Fruit fly (Drosophila melanogaster): ENCODE results near the gene aos.

- TF ChIP-seq psq (optimal IDR thresholded peaks at IDR 0.05) (no peak), pan (optimal IDR thresholded peaks at IDR 0.05) (no peak)
These were observed 5.8 kb upstream of the aos start for dm6 chr3L:16489283-16489682.
